Fruit fly (Drosophila melanogaster) whole organism, prepupa: Measurements from ENCODE around the gene Nrg.

ENCODE experiments used
- CG1621 ChIP-seq: fragments of 200-800 bp; sonication (Bioruptor generic); optimal IDR thresholded peaks from 3 replicates; lab custom pipeline; 2018; ENCODE audit warnings: missing biosample characterization, mild to moderate bottlenecking, missing genetic modification characterization
- CG7368 ChIP-seq: fragments of 200-800 bp; sonication (Bioruptor generic); optimal IDR thresholded peaks from 3 replicates; lab custom pipeline; 2016; ENCODE audit warnings: missing biosample characterization, missing genetic modification characterization
- fd85E ChIP-seq: fragments of 200-800 bp; sonication (Bioruptor generic); optimal IDR thresholded peaks from 3 replicates; lab custom pipeline; 2016; ENCODE audit warnings: missing biosample characterization, missing genetic modification characterization
- lz ChIP-seq: fragments of 200-800 bp; sonication (Bioruptor generic); optimal IDR thresholded peaks from 3 replicates; lab custom pipeline; 2016; ENCODE audit warnings: missing biosample characterization, missing genetic modification characterization

DNA sequence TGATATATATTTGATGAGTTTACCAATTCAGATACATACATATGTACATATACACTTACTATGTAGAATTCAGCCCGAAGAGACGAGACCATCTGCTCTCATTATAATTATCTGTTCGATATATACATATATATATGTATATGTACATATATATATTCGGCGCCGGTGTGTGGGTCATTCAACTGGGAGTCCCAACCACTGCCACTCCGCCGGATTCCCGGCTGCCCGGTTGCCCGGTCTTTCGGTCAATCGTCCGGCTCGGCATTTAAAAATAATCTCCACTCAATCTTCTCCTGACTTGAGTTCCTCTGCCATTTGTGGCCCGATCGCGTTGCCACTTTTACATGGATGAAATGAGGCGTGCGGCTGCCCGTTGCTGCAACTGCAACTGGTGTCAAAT, 59.5 kb downstream of the Nrg start:
- TF ChIP-seq lz (GFP tag; lab: Kevin White, UChicago): no peak
- TF ChIP-seq CG7368 (GFP tag; lab: Kevin White, UChicago): no peak
- TF ChIP-seq fd85E: no peak
- no peak for TF ChIP-seq CG1621 (tag; lab: Kevin White, UChicago)
